Fruit fly (Drosophila melanogaster) whole organism, embryonic: ENCODE results near the gene Phae1.

ENCODE experiments used
- ATbp ChIP-seq: fragments of 200-800 bp; sonication (Bioruptor generic); optimal IDR thresholded peaks from 2 replicates; lab custom pipeline; 2017; ENCODE audit warnings: missing biosample characterization, mild to moderate bottlenecking, missing genetic modification characterization, missing genetic modification reagents
- Bgb ChIP-seq: fragments of 200-800 bp; sonication (Bioruptor generic); IDR thresholded peaks from 2 replicates; pipeline ENCODE4 v1.3.6; 2022; ENCODE audit warnings: missing biosample characterization, missing genetic modification characterization; ENCODE audit not compliant: partially characterized antibody
- BtbVII ChIP-seq: fragments of 200-800 bp; sonication (Bioruptor generic); optimal IDR thresholded peaks from 3 replicates; lab custom pipeline; 2017; ENCODE audit warnings: missing biosample characterization, mild to moderate bottlenecking, missing genetic modification characterization
- CG10147 ChIP-seq: fragments of 200-800 bp; sonication (Bioruptor generic); optimal IDR thresholded peaks from 2 replicates; lab custom pipeline; 2019; ENCODE audit warnings: missing biosample characterization, mild to moderate bottlenecking, missing genetic modification characterization, moderate library complexity
- CG10267 ChIP-seq: fragments of 200-800 bp; sonication (Bioruptor generic); optimal IDR thresholded peaks from 2 replicates; lab custom pipeline; 2018; ENCODE audit warnings: missing biosample characterization, mild to moderate bottlenecking, missing genetic modification characterization, moderate library complexity
- CG10431 ChIP-seq: fragments of 200-800 bp; sonication (Bioruptor generic); optimal IDR thresholded peaks from 3 replicates; lab custom pipeline; 2018; ENCODE audit warnings: missing biosample characterization, mild to moderate bottlenecking, missing genetic modification characterization
- CG12769 ChIP-seq: fragments of 200-800 bp; sonication (Bioruptor generic); optimal IDR thresholded peaks from 2 replicates; lab custom pipeline; 2019; ENCODE audit warnings: missing biosample characterization, mild to moderate bottlenecking, missing genetic modification characterization, moderate library complexity
- CG15601 ChIP-seq: fragments of 200-800 bp; sonication (Bioruptor generic); optimal IDR thresholded peaks from 3 replicates; lab custom pipeline; 2019; ENCODE audit warnings: missing biosample characterization, mild to moderate bottlenecking, missing genetic modification characterization, moderate library complexity
- CG17359 ChIP-seq: fragments of 200-800 bp; sonication (Bioruptor generic); optimal IDR thresholded peaks from 3 replicates; lab custom pipeline; 2018; ENCODE audit warnings: missing biosample characterization, mild to moderate bottlenecking, missing genetic modification characterization, moderate library complexity
- CG17829 ChIP-seq: fragments of 200-800 bp; optimal IDR thresholded peaks from 2 replicates; lab custom pipeline; 2019; ENCODE audit warnings: missing biosample characterization, mild to moderate bottlenecking, missing genetic modification characterization, moderate library complexity
- CG3065 ChIP-seq: fragments of 200-800 bp; sonication (Bioruptor generic); optimal IDR thresholded peaks from 2 replicates; lab custom pipeline; 2016; ENCODE audit warnings: missing biosample characterization, missing genetic modification characterization
- CG31388 ChIP-seq: fragments of 200-800 bp; sonication (Bioruptor generic); optimal IDR thresholded peaks from 2 replicates; lab custom pipeline; 2016; ENCODE audit warnings: missing biosample characterization, missing genetic modification characterization
- CG32532 ChIP-seq: fragments of 200-800 bp; sonication (Bioruptor generic); IDR thresholded peaks from 2 replicates; pipeline ENCODE4 v1.3.6; 2022; ENCODE audit warnings: missing biosample characterization, missing genetic modification characterization
- CG3995 ChIP-seq: fragments of 200-800 bp; sonication (Bioruptor generic); optimal IDR thresholded peaks from 3 replicates; lab custom pipeline; 2016; ENCODE audit warnings: missing biosample characterization, missing genetic modification characterization
- CG4282 ChIP-seq: fragments of 200-800 bp; sonication (Bioruptor generic); optimal IDR thresholded peaks from 2 replicates; lab custom pipeline; 2016; ENCODE audit warnings: missing biosample characterization, missing genetic modification characterization
- CG43689 ChIP-seq: fragments of 200-800 bp; sonication (Bioruptor generic); IDR thresholded peaks from 2 replicates; pipeline ENCODE4 v1.3.6; 2022; ENCODE audit warnings: missing biosample characterization, missing genetic modification characterization
- CG4404 ChIP-seq: fragments of 200-800 bp; sonication (Bioruptor generic); IDR thresholded peaks from 2 replicates; pipeline ENCODE4 v1.3.6; 2022; ENCODE audit warnings: missing biosample characterization, missing genetic modification characterization
- CG6765 ChIP-seq: fragments of 200-800 bp; sonication (Bioruptor generic); optimal IDR thresholded peaks from 3 replicates; lab custom pipeline; 2017; ENCODE audit warnings: missing biosample characterization, mild to moderate bottlenecking, missing genetic modification characterization
- E2f2 ChIP-seq: fragments of 200-800 bp; sonication (Bioruptor generic); IDR thresholded peaks from 2 replicates; pipeline ENCODE4 v1.3.6; 2022; ENCODE audit warnings: missing biosample characterization, missing genetic modification characterization
- Eip74EF ChIP-seq, 2 experiments: fragments of 200-800 bp in 1 of 2; fragments of >200 bp in 1 of 2; sonication (Bioruptor generic) in 1 of 2; optimal IDR thresholded peaks; 2 replicates each; lab custom pipeline; 2017 to 2019; ENCODE audit warnings: missing biosample characterization in 2 of 2, missing genetic modification characterization in 2 of 2, mild to moderate bottlenecking in 1 of 2, moderate library complexity in 1 of 2
- HLH3B ChIP-seq: fragments of 200-800 bp; sonication (Bioruptor generic); IDR thresholded peaks from 2 replicates; pipeline ENCODE4 v1.3.6; 2022; ENCODE audit warnings: missing biosample characterization, missing genetic modification characterization
- Hmx ChIP-seq: fragments of 200-800 bp; sonication (Bioruptor generic); optimal IDR thresholded peaks from 2 replicates; lab custom pipeline; 2016; ENCODE audit warnings: missing biosample characterization, missing genetic modification characterization
- Max ChIP-seq: fragments of 200-800 bp; sonication (Bioruptor generic); optimal IDR thresholded peaks from 2 replicates; lab custom pipeline; 2016; ENCODE audit warnings: missing biosample characterization, mild to moderate bottlenecking, missing genetic modification characterization
- NC2β ChIP-seq: fragments of 200-800 bp; sonication (Bioruptor generic); optimal IDR thresholded peaks from 2 replicates; lab custom pipeline; 2016; ENCODE audit warnings: missing biosample characterization, missing genetic modification characterization
- Opbp ChIP-seq: fragments of 200-800 bp; sonication (Bioruptor generic); IDR thresholded peaks from 3 replicates; pipeline ENCODE4 v1.3.6; 2022; ENCODE audit warnings: missing biosample characterization, missing genetic modification characterization; ENCODE audit not compliant: partially characterized antibody
- Rfx ChIP-seq: fragments of 200-800 bp; sonication (Bioruptor generic); IDR thresholded peaks from 2 replicates; pipeline ENCODE4 v1.3.6; 2022; ENCODE audit warnings: missing biosample characterization, missing genetic modification characterization
- Rx ChIP-seq: fragments of 200-800 bp; sonication (Bioruptor generic); IDR thresholded peaks from 2 replicates; pipeline ENCODE4 v1.3.6; 2022; ENCODE audit warnings: missing biosample characterization, missing genetic modification characterization
- Side ChIP-seq: fragments of 200-800 bp; sonication (Bioruptor generic); optimal IDR thresholded peaks from 2 replicates; lab custom pipeline; 2016; ENCODE audit warnings: missing biosample characterization, missing genetic modification characterization
- Tbp ChIP-seq: fragments of >200 bp; optimal IDR thresholded peaks from 2 replicates; lab custom pipeline; 2018; ENCODE audit warnings: missing biosample characterization, missing genetic modification characterization
- Usf ChIP-seq: fragments of 200-800 bp; sonication (Bioruptor generic); optimal IDR thresholded peaks from 2 replicates; lab custom pipeline; 2017; ENCODE audit warnings: missing genotype, missing biosample characterization, missing genetic modification characterization
- Xrp1 ChIP-seq: fragments of 200-800 bp; sonication (Bioruptor generic); IDR thresholded peaks from 2 replicates; pipeline ENCODE4 v1.3.6; 2022; ENCODE audit warnings: missing biosample characterization, missing genetic modification characterization
- ara ChIP-seq: fragments of 200-800 bp; sonication (Bioruptor generic); IDR thresholded peaks from 2 replicates; pipeline ENCODE4 v1.3.6; 2022; ENCODE audit warnings: missing biosample characterization, missing genetic modification characterization
- bowl ChIP-seq: fragments of 200-800 bp; sonication (Bioruptor generic); IDR thresholded peaks from 2 replicates; pipeline ENCODE4 v1.3.6; 2022; ENCODE audit warnings: missing biosample characterization, missing genetic modification characterization
- cg ChIP-seq: fragments of 200-800 bp; sonication (Bioruptor generic); optimal IDR thresholded peaks from 3 replicates; lab custom pipeline; 2019; ENCODE audit warnings: missing biosample characterization, mild to moderate bottlenecking, missing genetic modification characterization, moderate library complexity
- chinmo ChIP-seq: fragments of 200-800 bp; sonication (Bioruptor generic); IDR thresholded peaks from 4 replicates; pipeline ENCODE4 v1.3.6; 2022; ENCODE audit warnings: missing biosample characterization, missing genetic modification characterization; ENCODE audit not compliant: partially characterized antibody
- ems ChIP-seq: fragments of 200-800 bp; sonication (Bioruptor generic); optimal IDR thresholded peaks from 3 replicates; lab custom pipeline; 2016; ENCODE audit warnings: missing biosample characterization, missing genetic modification characterization
- eve ChIP-seq, 2 experiments: fragments of >200 bp; optimal IDR thresholded peaks; 2 replicates each; lab custom pipeline; 2017; ENCODE audit warnings: missing biosample characterization in 2 of 2, missing genetic modification characterization in 2 of 2
- fu2 ChIP-seq: fragments of 200-800 bp; sonication (Bioruptor generic); optimal IDR thresholded peaks from 2 replicates; lab custom pipeline; 2016; ENCODE audit warnings: missing biosample characterization, missing genetic modification characterization
- gro ChIP-seq: fragments of 200-800 bp; sonication (Bioruptor generic); optimal IDR thresholded peaks from 2 replicates; lab custom pipeline; 2016; ENCODE audit warnings: missing biosample characterization, missing genetic modification characterization
- nom ChIP-seq: fragments of 200-800 bp; sonication (Bioruptor generic); optimal IDR thresholded peaks from 2 replicates; lab custom pipeline; 2017; ENCODE audit warnings: missing biosample characterization, missing genetic modification characterization, mild to moderate bottlenecking, moderate library complexity, missing genetic modification reagents
- onecut ChIP-seq: fragments of 200-800 bp; sonication (Bioruptor generic); IDR thresholded peaks from 2 replicates; pipeline ENCODE4 v1.3.6; 2022; ENCODE audit warnings: missing biosample characterization, missing genetic modification characterization
- phol ChIP-seq: fragments of 200-800 bp; sonication (Bioruptor generic); optimal IDR thresholded peaks from 3 replicates; lab custom pipeline; 2018; ENCODE audit warnings: missing biosample characterization, mild to moderate bottlenecking, missing genetic modification characterization, moderate library complexity
- pzg ChIP-seq: fragments of 200-800 bp; sonication (Bioruptor generic); optimal IDR thresholded peaks from 3 replicates; lab custom pipeline; 2018; ENCODE audit warnings: missing biosample characterization, mild to moderate bottlenecking, missing genetic modification characterization, moderate library complexity
- sd ChIP-seq: fragments of 200-800 bp; sonication (Bioruptor generic); optimal IDR thresholded peaks from 3 replicates; lab custom pipeline; 2018; ENCODE audit warnings: missing biosample characterization, mild to moderate bottlenecking, missing genetic modification characterization, moderate library complexity
- sens-2 ChIP-seq: fragments of 200-800 bp; sonication (Bioruptor generic); IDR thresholded peaks from 2 replicates; pipeline ENCODE4 v1.3.6; 2022; ENCODE audit warnings: missing biosample characterization, missing genetic modification characterization
- ssp ChIP-seq: fragments of 200-800 bp; sonication (Bioruptor generic); IDR thresholded peaks from 2 replicates; pipeline ENCODE4 v1.3.6; 2022; ENCODE audit warnings: missing biosample characterization, missing genetic modification characterization
- tna ChIP-seq: fragments of 200-800 bp; sonication (Bioruptor generic); IDR thresholded peaks from 2 replicates; pipeline ENCODE4 v1.3.6; 2022; ENCODE audit warnings: missing biosample characterization, missing genetic modification characterization; ENCODE audit not compliant: partially characterized antibody
- toy ChIP-seq: fragments of 200-800 bp; sonication (Bioruptor generic); IDR thresholded peaks from 2 replicates; pipeline ENCODE4 v1.3.6; 2022; ENCODE audit warnings: missing biosample characterization, missing genetic modification characterization
- vvl ChIP-seq: fragments of 200-800 bp; sonication (Bioruptor generic); IDR thresholded peaks from 2 replicates; pipeline ENCODE4 v1.3.6; 2022; ENCODE audit warnings: missing biosample characterization, missing genetic modification characterization
- yki ChIP-seq: fragments of >200 bp; optimal IDR thresholded peaks from 3 replicates; lab custom pipeline; 2018

The Phae1 gene

dm6 chr2L:12108779-12109564 lies at the start of gene Phae1, which contains the start of gene Rab6 (continued):
- peak; percentile 55; the same call in 1 of the 2 replicates for TF ChIP-seq tna (GFP tag; lab: Robert Waterston, UW)
- TF ChIP-seq CG17359 (tag; lab: Kevin White, UChicago): no peak
- peak; percentile 67; the same call in 2 of the 3 replicates for TF ChIP-seq Opbp (GFP tag; lab: Robert Waterston, UW)
- TF ChIP-seq yki (lab: Kevin White, UChicago): no peak
- no peak for TF ChIP-seq Max (GFP tag; lab: Kevin White, UChicago)
- TF ChIP-seq chinmo (GFP tag; lab: Robert Waterston, UW): peak; percentile 84
- TF ChIP-seq Side: peak; percentile 33
- no peak for TF ChIP-seq fu2 (GFP tag; lab: Kevin White, UChicago)
- TF ChIP-seq Bgb (GFP tag; lab: Robert Waterston, UW): peak; percentile 87
- TF ChIP-seq cg: no peak
- peak; percentile 86 for TF ChIP-seq sd (tag; lab: Kevin White, UChicago)
- no peak for TF ChIP-seq CG4404 (GFP tag; lab: Robert Waterston, UW)
- no peak for TF ChIP-seq Rx
- TF ChIP-seq CG43689 (GFP tag; lab: Robert Waterston, UW): no peak; the same call in 1 of the 2 replicates
- TF ChIP-seq CG10147: peak; percentile 4
- peak; percentile 20 for TF ChIP-seq nom (GFP tag; lab: Kevin White, UChicago)
- no peak for TF ChIP-seq HLH3B (GFP tag; lab: Robert Waterston, UW)
- TF ChIP-seq Tbp (GFP tag; lab: Kevin White, UChicago): no peak
- TF ChIP-seq Hmx (GFP tag; lab: Kevin White, UChicago): no peak
- no peak for TF ChIP-seq BtbVII (GFP tag; lab: Kevin White, UChicago)
- TF ChIP-seq pzg: peak; percentile 80
- TF ChIP-seq toy: no peak
- no peak for TF ChIP-seq ara (GFP tag; lab: Robert Waterston, UW)
- peak; percentile 22 for TF ChIP-seq CG15601
- no peak for TF ChIP-seq ssp
- no peak for TF ChIP-seq eve (GFP tag; optimal IDR thresholded peaks at IDR 0.05; lab: Kevin White, UChicago)
- no peak for TF ChIP-seq bowl (GFP tag; lab: Robert Waterston, UW)
- no peak for TF ChIP-seq Eip74EF (GFP tag; optimal IDR thresholded peaks at IDR 0.05; lab: Kevin White, UChicago)
- peak; percentile 24 for TF ChIP-seq CG17829 (tag; lab: Kevin White, UChicago)
- TF ChIP-seq CG10431 (GFP tag; lab: Kevin White, UChicago): no peak
- TF ChIP-seq Xrp1 (GFP tag; lab: Robert Waterston, UW): no peak
- TF ChIP-seq CG3995 (GFP tag; lab: Kevin White, UChicago): peak; percentile 89
- no peak for TF ChIP-seq CG3065 (GFP tag; lab: Kevin White, UChicago)
- peak; percentile 73 for TF ChIP-seq E2f2 (GFP tag; lab: Robert Waterston, UW)
- no peak for TF ChIP-seq CG32532 (GFP tag; lab: Robert Waterston, UW)
- TF ChIP-seq Rfx (GFP tag; lab: Robert Waterston, UW): no peak; the same call in 1 of the 2 replicates
- peak; percentile 56 for TF ChIP-seq CG10267 (tag; lab: Kevin White, UChicago)
- no peak for TF ChIP-seq sens-2
- no peak for TF ChIP-seq ATbp (GFP tag; lab: Kevin White, UChicago)
- TF ChIP-seq CG12769 (tag; lab: Kevin White, UChicago): no peak
- no peak for TF ChIP-seq NC2β (GFP tag; lab: Kevin White, UChicago)
- TF ChIP-seq ems (GFP tag; lab: Kevin White, UChicago): no peak
- TF ChIP-seq phol (tag; lab: Kevin White, UChicago): peak; percentile 27
- no peak for TF ChIP-seq CG6765
- TF ChIP-seq Usf (GFP tag; lab: Kevin White, UChicago): no peak
- TF ChIP-seq gro (GFP tag; lab: Kevin White, UChicago): peak; percentile 29
- TF ChIP-seq CG31388 (GFP tag; lab: Kevin White, UChicago): no peak
- peak; percentile 36; the same call in 1 of the 2 replicates for TF ChIP-seq vvl (GFP tag; lab: Robert Waterston, UW)
- no peak for TF ChIP-seq onecut (GFP tag; lab: Robert Waterston, UW)
- no peak for TF ChIP-seq CG4282 (GFP tag; lab: Kevin White, UChicago)
